Worm (Caenorhabditis elegans) whole organism, L2 larva: ENCODE results near the gene Y71H2AL.2.

Experiments
- alr-1 ChIP-seq: fragments of 150-350 bp; optimal IDR thresholded peaks from 2 replicates; lab custom pipeline; 2014; ENCODE audit warnings: missing biosample characterization, missing genetic modification characterization
- aly-2 ChIP-seq: fragments of 150-350 bp; optimal IDR thresholded peaks from 2 replicates; lab custom pipeline; 2014; ENCODE audit warnings: missing biosample characterization, missing genetic modification characterization
- egl-27 ChIP-seq: sonication (generic microtip); optimal IDR thresholded peaks from 3 replicates; lab custom pipeline; 2017; ENCODE audit warnings: missing biosample characterization, missing genetic modification reagents, missing genetic modification characterization
- elt-1 ChIP-seq: fragments of 150-350 bp; optimal IDR thresholded peaks from 2 replicates; lab custom pipeline; 2014; ENCODE audit warnings: missing biosample characterization, missing genetic modification characterization
- lsy-2 ChIP-seq, 2 experiments: fragments of 150-350 bp in 1 of 2; sonication (generic microtip) in 1 of 2; optimal IDR thresholded peaks; 2 replicates each; lab custom pipeline; 2014 to 2017; ENCODE audit warnings: missing biosample characterization in 2 of 2, missing genetic modification characterization in 2 of 2
- mab-5 ChIP-seq: fragments of 150-350 bp; optimal IDR thresholded peaks from 2 replicates; lab custom pipeline; 2014; ENCODE audit warnings: missing biosample characterization, missing genetic modification characterization
- nhr-25 ChIP-seq: fragments of 150-350 bp; sonication (generic microtip); optimal IDR thresholded peaks from 3 replicates; lab custom pipeline; 2014; ENCODE audit warnings: missing biosample characterization, missing genetic modification characterization
- nhr-6 ChIP-seq: fragments of 150-350 bp; optimal IDR thresholded peaks from 2 replicates; lab custom pipeline; 2014; ENCODE audit warnings: missing biosample characterization, missing genetic modification characterization
- nhr-77 ChIP-seq: fragments of 150-350 bp; optimal IDR thresholded peaks from 2 replicates; lab custom pipeline; 2014; ENCODE audit warnings: missing biosample characterization, missing genetic modification characterization
- snpc-4 ChIP-seq: fragments of 150-350 bp; optimal IDR thresholded peaks from 2 replicates; lab custom pipeline; 2014; ENCODE audit warnings: missing biosample characterization, missing genetic modification characterization
- unc-39 ChIP-seq: fragments of 150-350 bp; optimal IDR thresholded peaks from 2 replicates; lab custom pipeline; 2014; ENCODE audit warnings: missing biosample characterization, missing genetic modification characterization
- unc-55 ChIP-seq: fragments of 150-350 bp; sonication (generic microtip); optimal IDR thresholded peaks from 3 replicates; lab custom pipeline; 2014; ENCODE audit warnings: missing biosample characterization, missing genetic modification reagents, missing genetic modification characterization
- ztf-4 ChIP-seq: fragments of 150-350 bp; optimal IDR thresholded peaks from 2 replicates; lab custom pipeline; 2014; ENCODE audit warnings: missing biosample characterization, missing genetic modification characterization

DNA sequence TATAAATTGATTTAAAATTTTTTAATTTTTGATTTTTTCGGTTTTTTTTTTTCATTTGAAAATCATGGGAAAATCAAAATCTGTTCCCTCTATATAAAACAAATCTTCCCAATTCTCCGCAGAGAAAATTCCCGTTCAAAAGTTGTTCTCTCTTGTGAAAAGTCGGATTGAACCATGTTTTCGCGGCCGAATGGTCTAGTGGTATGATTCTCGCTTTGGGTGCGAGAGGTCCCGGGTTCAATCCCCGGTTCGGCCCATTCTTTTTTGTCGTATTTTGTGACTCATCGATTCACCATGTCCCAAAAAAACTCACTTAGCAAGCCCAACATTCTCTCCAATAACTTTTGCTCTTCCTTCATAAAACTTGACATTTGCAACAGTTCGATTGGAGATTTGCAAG lies 25.4 kb downstream of the Y71H2AL.2 start:
- TF ChIP-seq lsy-2 (tag; optimal IDR thresholded peaks at IDR 0.05; lab: Kevin White, UChicago) = no peak
- no peak for TF ChIP-seq snpc-4 (tag; lab: Kevin White, UChicago)
- no peak for TF ChIP-seq nhr-6 (tag; lab: Kevin White, UChicago)
- no peak for TF ChIP-seq mab-5 (tag; lab: Kevin White, UChicago)
- TF ChIP-seq nhr-25 (tag; lab: Kevin White, UChicago) = no peak
- TF ChIP-seq ztf-4 = no peak
- TF ChIP-seq elt-1 (tag; lab: Kevin White, UChicago) = no peak
- no peak for TF ChIP-seq nhr-77 (tag; lab: Kevin White, UChicago)
- no peak for TF ChIP-seq unc-39 (tag; lab: Kevin White, UChicago)
- no peak for TF ChIP-seq aly-2 (tag; lab: Kevin White, UChicago)
- TF ChIP-seq egl-27 (tag; lab: Kevin White, UChicago) = no peak
- no peak for TF ChIP-seq unc-55 (GFP tag; lab: Kevin White, UChicago)
- TF ChIP-seq alr-1 (tag; lab: Kevin White, UChicago) = no peak
